Fruit fly (Drosophila melanogaster): Measurements from ENCODE around the gene Hsp83.

DNA sequence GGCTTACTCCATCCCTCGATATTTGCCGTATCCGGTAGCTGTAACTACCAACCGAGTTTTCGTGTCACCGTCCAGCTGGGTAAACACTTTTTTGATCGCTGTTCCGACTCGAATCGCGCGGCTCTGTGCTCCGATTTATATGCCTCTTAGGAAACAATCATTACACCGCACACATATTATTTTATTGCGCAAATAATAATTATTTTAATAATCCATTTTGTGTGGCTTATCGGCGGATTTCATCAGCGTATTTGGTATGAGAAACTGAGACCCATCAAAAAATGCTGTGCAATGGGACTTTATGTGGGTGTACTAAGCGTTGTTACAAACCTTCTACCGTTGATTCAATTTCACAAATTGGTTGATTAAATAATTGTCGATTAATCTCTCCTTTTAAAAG is 10.3 kb downstream of the Hsp83 start, which contains the start of gene CG32271:
- TF ChIP-seq psq (GFP tag; optimal IDR thresholded peaks at IDR 0.05) (no peak), pan (optimal IDR thresholded peaks at IDR 0.05) (no peak), jim (GFP tag; optimal IDR thresholded peaks at IDR 0.05) (no peak), sv (GFP tag; optimal IDR thresholded peaks at IDR 0.05) (no peak), Hr83 (GFP tag; optimal IDR thresholded peaks at IDR 0.05; ENCODE audit: poor library complexity, severe bottlenecking) (no peak), OdsH (GFP tag; optimal IDR thresholded peaks at IDR 0.05) (no peak), usp (GFP tag; optimal IDR thresholded peaks at IDR 0.05) (no peak), dsf (GFP tag; optimal IDR thresholded peaks at IDR 0.05; ENCODE audit: borderline replicate concordance) (no peak), fru (GFP tag; optimal IDR thresholded peaks at IDR 0.05) (no peak), Dfd (GFP tag; optimal IDR thresholded peaks at IDR 0.05) (no peak), h (GFP tag; optimal IDR thresholded peaks at IDR 0.05) (no peak), Vsx2 (GFP tag; optimal IDR thresholded peaks at IDR 0.05; ENCODE audit: partially characterized antibody) (no peak), Myc (optimal IDR thresholded peaks at IDR 0.05) (no peak)
